Fruit fly (Drosophila melanogaster): ENCODE results near the gene Trf.

The Trf gene

dm6 chr2L:8081640-8082485 is 9.2 kb downstream of the Trf start:
- TF ChIP-seq CG17801 (GFP tag; optimal IDR thresholded peaks at IDR 0.05; ENCODE audit: partially characterized antibody): no peak

DNA sequence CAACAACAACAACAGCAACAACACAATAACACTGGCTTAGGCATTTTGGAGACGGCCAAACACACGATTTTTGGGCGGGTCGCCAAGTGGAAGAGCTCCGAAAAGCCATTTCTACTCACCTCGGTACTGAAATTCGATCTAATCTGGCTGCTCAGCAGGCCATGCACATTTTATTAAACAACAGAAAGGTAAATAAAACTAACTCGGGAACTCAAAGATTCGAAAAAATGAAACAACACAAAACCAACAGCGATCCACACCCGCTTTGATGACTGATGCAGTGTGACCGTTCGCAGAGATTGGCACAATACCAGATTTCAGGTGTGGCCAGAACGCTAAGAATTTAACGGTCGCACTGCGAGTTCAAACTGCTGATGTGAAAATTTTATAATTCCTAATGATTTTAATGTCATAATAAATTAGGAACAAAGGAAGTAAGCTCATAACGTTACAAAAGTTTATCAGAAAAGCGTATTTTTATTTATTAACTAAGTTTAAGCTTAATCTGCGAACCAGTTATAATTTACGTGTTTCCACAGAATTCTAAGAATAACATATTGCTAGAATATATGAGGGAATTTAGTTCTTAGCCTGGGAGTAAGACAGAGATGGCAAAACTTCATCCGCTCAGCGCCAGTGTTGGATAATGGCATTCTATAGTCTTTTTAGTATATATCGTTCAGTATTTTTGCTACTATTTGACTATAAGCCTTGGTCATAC is 10.2 kb downstream of the Trf start, which contains the start of gene Mcr:
Gene Mcr (minus strand): TSS at position 291 of the 721 bp plus-strand sequence.
- TF ChIP-seq CG17801 (GFP tag; optimal IDR thresholded peaks at IDR 0.05; ENCODE audit: partially characterized antibody): peak; percentile 14

DNA sequence CACCGCTTCAGTTG is 10.5 kb downstream of the Trf start, which contains the start of gene Bsg:
Gene Bsg (plus strand): TSS at position 8 of the 14 bp plus-strand sequence.
- TF ChIP-seq CG17801 (GFP tag; optimal IDR thresholded peaks at IDR 0.05; ENCODE audit: partially characterized antibody): no peak

DNA sequence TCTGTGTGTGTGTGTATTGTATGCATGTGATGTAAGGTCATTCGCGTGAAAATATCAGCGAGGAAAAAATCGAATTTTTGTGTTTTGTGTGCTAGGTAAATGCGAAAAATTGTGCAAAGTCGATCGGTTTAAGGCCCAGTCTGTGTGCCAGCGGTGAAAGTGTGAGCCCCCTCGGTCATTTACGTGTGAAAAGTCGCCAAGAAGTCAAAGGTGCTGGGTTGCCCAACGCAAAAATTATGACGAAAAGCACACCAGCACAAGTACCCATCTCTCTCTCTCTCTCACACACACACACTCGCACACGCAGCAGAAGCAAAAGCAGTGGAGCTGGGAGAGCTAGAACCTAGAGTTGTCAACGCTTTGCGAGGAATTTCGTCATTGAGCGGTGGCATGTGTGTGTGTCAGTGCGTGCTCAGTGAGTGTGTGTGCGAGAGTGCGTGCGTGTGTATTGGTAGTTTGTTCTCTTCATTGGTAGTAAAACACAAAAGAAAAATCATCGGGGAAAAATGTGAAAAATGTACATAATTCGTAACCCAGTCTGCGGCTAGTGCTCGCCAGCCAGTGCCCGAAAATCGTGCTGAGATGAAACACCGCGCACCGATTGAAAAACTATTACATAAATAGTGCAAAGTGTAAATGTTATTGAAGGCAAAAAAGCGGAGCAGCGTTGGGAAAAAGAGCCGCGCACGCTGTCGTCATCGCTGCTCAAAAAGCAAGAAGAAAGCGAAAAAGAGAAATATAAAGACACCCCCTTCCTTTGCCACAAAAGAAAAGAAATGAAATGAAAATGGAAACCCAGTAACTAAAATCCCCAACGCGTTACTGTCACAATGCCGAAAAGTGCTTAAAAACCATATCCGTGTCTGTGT is 11.0 kb downstream of the Trf start:
- TF ChIP-seq CG17801 (GFP tag; optimal IDR thresholded peaks at IDR 0.05; ENCODE audit: partially characterized antibody): no peak

DNA sequence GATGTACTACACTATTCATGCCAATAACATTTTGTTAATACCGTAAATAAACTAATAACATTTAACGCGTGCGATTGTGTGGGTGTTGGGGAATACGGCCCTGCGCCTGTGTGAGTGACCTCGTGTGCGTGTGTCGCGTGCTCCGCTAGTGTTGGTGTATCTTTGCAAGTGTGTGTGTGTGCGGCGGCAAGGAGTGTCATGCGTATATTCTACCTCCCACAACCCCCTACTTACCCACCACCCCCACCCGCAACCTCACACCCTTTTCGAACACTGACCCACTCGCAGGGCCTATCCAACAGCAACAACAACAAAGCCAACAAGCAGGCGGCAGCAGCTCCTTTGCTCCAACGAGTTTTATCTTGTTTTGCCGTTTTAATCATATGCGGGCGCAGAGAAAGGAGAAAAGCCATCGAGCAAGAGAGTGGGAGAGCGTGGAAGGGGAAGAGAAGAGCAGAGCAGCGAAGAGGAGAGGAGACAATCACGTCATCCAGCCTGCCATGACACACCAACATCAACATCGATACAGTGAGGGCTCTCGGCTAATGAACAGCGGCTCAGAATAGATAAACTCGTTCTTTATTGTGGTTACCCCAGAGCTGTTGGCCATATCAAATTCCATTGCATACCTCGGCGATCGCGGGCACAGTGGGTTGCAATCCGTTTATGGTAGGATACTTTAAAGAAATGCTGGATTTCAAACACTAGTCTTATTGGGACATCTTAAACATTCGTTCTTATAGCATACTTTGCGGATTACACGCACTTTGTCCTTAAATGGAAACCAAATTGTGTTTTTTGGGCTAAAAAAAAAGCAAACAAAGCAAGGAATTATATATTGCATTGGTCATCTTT is 11.9 kb downstream of the Trf start:
- no peak for TF ChIP-seq CG17801 (GFP tag; optimal IDR thresholded peaks at IDR 0.05; ENCODE audit: partially characterized antibody)

DNA sequence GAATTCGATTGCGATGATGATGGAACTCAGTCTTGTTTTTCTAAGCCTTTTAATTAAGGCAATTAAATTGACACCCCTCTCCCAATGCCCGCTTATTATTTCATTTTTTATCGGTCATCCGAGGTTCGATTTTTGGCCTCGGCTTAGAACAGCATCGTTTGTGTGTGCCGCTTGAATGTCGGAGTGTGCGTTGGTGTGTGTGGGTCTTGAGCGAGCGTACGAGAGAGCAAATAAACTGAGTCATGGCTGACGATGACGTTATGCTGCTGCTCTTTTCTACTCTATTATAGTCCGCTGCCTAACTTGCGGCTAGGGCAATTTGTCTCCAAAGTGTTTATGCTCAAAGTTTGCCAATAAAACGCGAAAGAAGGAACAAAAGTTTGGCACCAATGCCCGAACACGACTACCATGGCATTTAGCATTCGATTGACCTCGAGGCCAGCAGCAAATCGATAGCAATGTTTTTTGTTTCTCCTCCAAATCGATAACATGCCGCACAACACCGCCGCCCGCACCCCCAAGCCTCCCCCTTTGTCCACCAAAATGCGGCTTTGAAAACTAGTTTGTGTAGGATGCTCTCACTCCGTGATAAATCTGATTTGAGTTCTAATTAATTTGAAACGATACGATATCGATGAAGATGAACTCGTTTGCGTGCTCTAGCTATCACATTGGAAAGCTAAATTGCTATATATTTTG is 12.9 kb downstream of the Trf start:
- TF ChIP-seq CG17801 (GFP tag; optimal IDR thresholded peaks at IDR 0.05; ENCODE audit: partially characterized antibody): no peak

- no peak for TF ChIP-seq CG17801 (GFP tag; optimal IDR thresholded peaks at IDR 0.05; ENCODE audit: partially characterized antibody)
These were observed 14.2 kb downstream of the Trf start for dm6 chr2L:8086736-8087467.

dm6 chr2L:8087468-8087789 is 14.7 kb downstream of the Trf start:
- TF ChIP-seq CG17801 (GFP tag; optimal IDR thresholded peaks at IDR 0.05; ENCODE audit: partially characterized antibody): no peak

DNA sequence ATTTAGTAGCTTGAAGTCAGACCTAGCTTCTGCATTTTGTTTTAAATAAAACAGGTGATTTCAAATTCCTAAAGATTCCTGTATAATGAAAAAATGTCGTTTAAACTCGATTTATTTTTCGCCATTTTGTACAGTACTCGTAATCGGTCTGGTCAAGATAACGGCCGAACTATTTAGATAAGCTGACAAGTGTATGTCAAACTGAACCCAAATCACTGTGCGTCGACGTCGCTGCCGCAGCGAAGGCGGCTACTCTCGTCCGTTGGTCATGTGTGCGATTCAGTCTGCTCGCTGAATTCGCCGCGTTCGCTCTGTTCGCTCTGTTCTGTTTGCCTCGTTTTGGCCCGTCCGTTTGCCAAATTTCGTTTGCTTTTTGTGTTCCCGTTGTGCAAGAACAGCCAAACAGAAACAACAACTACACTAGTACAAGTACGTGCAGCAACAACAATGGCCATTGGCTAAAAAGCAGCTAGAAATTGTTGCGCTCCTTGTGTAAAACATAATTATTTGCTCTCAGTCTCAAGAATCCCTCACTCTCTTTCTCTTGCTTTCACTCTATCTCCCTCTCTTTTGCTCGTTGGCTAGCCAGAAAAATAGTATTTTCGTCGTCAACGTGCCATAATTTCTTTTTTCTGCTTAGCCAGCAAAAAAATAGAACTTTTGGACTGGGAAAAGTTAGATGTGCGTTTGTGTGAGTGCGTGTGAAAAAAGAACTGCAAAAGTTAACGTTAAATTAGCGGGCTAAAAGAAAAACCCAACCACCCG is 15.5 kb downstream of the Trf start:
- peak; percentile 33 for TF ChIP-seq CG17801 (GFP tag; optimal IDR thresholded peaks at IDR 0.05; ENCODE audit: partially characterized antibody)

DNA sequence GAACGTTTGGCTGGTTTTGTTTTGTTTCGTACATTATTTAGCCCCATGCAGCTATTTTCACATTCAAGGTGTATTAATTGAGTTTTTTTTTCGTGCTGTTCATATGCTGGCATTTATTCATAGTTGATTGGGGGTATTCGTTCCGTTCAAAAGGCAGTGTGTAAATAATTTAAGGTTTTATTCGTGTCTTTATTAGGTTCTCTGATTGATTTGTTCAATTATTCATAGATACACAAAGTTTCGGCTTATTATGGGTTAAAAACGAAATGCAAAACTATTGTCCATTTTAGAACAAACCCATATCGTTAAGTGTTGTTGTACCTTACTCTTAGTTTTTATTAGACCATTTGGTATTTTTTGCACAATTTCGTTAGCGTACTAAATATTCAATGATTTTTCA is 18.7 kb downstream of the Trf start:
- no peak for TF ChIP-seq CG17801 (GFP tag; optimal IDR thresholded peaks at IDR 0.05; ENCODE audit: partially characterized antibody)

- no peak for TF ChIP-seq CG17801 (GFP tag; optimal IDR thresholded peaks at IDR 0.05; ENCODE audit: partially characterized antibody)
These were observed 19.2 kb downstream of the Trf start for dm6 chr2L:8091908-8092307.

DNA sequence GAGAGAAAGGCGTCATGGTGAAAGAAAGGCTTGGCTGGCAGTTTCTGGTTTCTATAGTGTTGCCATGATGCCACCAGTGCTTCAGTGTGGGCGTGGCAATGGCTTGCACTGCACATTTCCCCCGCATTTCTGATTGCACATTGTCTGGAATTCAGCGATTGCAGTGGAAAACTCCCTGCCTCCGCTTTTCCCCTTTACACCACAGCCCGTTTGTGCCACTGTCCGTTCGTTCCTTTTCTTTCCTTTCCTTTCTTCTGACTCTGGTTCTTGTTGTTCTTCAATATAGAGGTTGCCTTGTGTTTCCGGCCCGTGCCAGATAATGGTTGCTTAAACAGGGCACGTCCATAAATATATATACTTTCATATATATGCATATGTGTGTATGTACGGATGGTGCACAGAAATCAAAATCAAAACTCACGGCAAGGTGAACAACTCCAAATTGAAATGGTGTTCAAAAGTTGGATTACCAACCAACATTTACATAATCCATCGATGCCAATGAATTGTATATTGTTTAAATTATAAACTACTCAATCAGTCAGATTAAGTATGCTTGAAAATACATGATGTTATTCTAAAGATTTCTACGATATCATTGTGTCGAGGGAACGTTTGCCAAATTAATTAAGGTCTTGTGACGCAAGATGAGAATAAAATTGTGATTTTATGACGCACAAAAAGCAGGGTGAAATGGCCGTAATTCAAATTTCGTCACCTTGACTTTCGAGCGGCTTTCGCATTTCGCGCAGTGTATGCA is 20.7 kb downstream of the Trf start:
- no peak for TF ChIP-seq CG17801 (GFP tag; optimal IDR thresholded peaks at IDR 0.05; ENCODE audit: partially characterized antibody)
